Fruit fly (Drosophila melanogaster) whole organism: ENCODE results near the gene Acat2.

Experiments
- CG8478 ChIP-seq: fragments of >200 bp; optimal IDR thresholded peaks from 2 replicates; lab custom pipeline; 2018; ENCODE audit warnings: inconsistent platforms
- Dll ChIP-seq: fragments of >200 bp; optimal IDR thresholded peaks from 2 replicates; lab custom pipeline; 2017
- EcR ChIP-seq, 2 experiments: fragments of >200 bp; optimal IDR thresholded peaks; 2 replicates each; lab custom pipeline; 2017; ENCODE audit warnings: missing biosample characterization in 2 of 2, missing genetic modification characterization in 2 of 2, missing genetic modification reagents in 2 of 2
- pan ChIP-seq: fragments of >200 bp; optimal IDR thresholded peaks from 2 replicates; lab custom pipeline; 2017
- psq ChIP-seq: fragments of >200 bp; optimal IDR thresholded peaks from 2 replicates; lab custom pipeline; 2017
- usp ChIP-seq: fragments of >200 bp; optimal IDR thresholded peaks from 2 replicates; lab custom pipeline; 2017; ENCODE audit warnings: missing biosample characterization, missing genetic modification characterization, mixed read lengths

- TF ChIP-seq pan (lab: Kevin White, UChicago) (no peak), usp (no peak), psq (lab: Kevin White, UChicago) (no peak), CG8478 (lab: Kevin White, UChicago) (no peak), EcR (GFP tag; optimal IDR thresholded peaks at IDR 0.05; lab: Kevin White, UChicago) (no peak), Dll (no peak)
These were observed 22.8 kb downstream of the Acat2 start for dm6 chr3L:1325626-1325937.
